Worm (Caenorhabditis elegans) whole organism, L2 larva: ENCODE results near the gene mrps-18B.

ENCODE experiments used
- C34F6.9 ChIP-seq: fragments of 150-350 bp; optimal IDR thresholded peaks from 2 replicates; lab custom pipeline; 2014; ENCODE audit warnings: missing biosample characterization, missing genetic modification characterization
- F13H6.1 ChIP-seq: sonication (generic microtip); optimal IDR thresholded peaks from 2 replicates; lab custom pipeline; 2016; ENCODE audit warnings: missing genetic modification characterization, missing compliant biosample characterization
- R02D3.7 ChIP-seq: fragments of 150-350 bp; optimal IDR thresholded peaks from 2 replicates; lab custom pipeline; 2014; ENCODE audit warnings: missing biosample characterization, missing genetic modification characterization
- Y55F3AM.14 ChIP-seq: fragments of 200-800 bp; sonication (Bioruptor generic); optimal IDR thresholded peaks from 2 replicates; lab custom pipeline; 2018; ENCODE audit warnings: mild to moderate bottlenecking, missing genetic modification characterization, missing compliant biosample characterization
- ZK546.5 ChIP-seq: sonication (generic microtip); optimal IDR thresholded peaks from 2 replicates; lab custom pipeline; 2017; ENCODE audit warnings: missing biosample characterization, missing genetic modification characterization
- alr-1 ChIP-seq: fragments of 150-350 bp; optimal IDR thresholded peaks from 2 replicates; lab custom pipeline; 2014; ENCODE audit warnings: missing biosample characterization, missing genetic modification characterization
- aly-2 ChIP-seq: fragments of 150-350 bp; optimal IDR thresholded peaks from 2 replicates; lab custom pipeline; 2014; ENCODE audit warnings: missing biosample characterization, missing genetic modification characterization
- ama-1 ChIP-seq: fragments of 150-350 bp; optimal IDR thresholded peaks from 2 replicates; lab custom pipeline; 2018; ENCODE audit warnings: inconsistent platforms
- blmp-1 ChIP-seq: sonication (generic microtip); optimal IDR thresholded peaks from 2 replicates; lab custom pipeline; 2017; ENCODE audit warnings: missing genetic modification characterization, mild to moderate bottlenecking, missing compliant biosample characterization, antibody characterized with exemption, moderate library complexity; ENCODE audit not compliant: insufficient read depth
- ceh-16 ChIP-seq: fragments of 150-350 bp; optimal IDR thresholded peaks from 2 replicates; lab custom pipeline; 2014; ENCODE audit warnings: missing biosample characterization, missing genetic modification characterization
- ceh-82 ChIP-seq: fragments of 150-350 bp; optimal IDR thresholded peaks from 2 replicates; lab custom pipeline; 2014; ENCODE audit warnings: missing biosample characterization, missing genetic modification characterization
- crh-2 ChIP-seq: sonication (generic microtip); optimal IDR thresholded peaks from 2 replicates; lab custom pipeline; 2017; ENCODE audit warnings: missing biosample characterization, missing genetic modification characterization
- dmd-4 ChIP-seq: sonication (generic microtip); optimal IDR thresholded peaks from 2 replicates; lab custom pipeline; 2017; ENCODE audit warnings: missing biosample characterization, missing genetic modification characterization
- egl-27 ChIP-seq: sonication (generic microtip); optimal IDR thresholded peaks from 3 replicates; lab custom pipeline; 2017; ENCODE audit warnings: missing biosample characterization, missing genetic modification reagents, missing genetic modification characterization
- elt-1 ChIP-seq: fragments of 150-350 bp; optimal IDR thresholded peaks from 2 replicates; lab custom pipeline; 2014; ENCODE audit warnings: missing biosample characterization, missing genetic modification characterization
- elt-3 ChIP-seq: sonication (generic microtip); optimal IDR thresholded peaks from 2 replicates; lab custom pipeline; 2017; ENCODE audit warnings: missing biosample characterization, missing genetic modification characterization
- fos-1 ChIP-seq: fragments of 150-350 bp; optimal IDR thresholded peaks from 2 replicates; lab custom pipeline; 2014; ENCODE audit warnings: missing biosample characterization, missing genetic modification characterization
- gmeb-1 ChIP-seq: fragments of 150-350 bp; optimal IDR thresholded peaks from 2 replicates; lab custom pipeline; 2014; ENCODE audit warnings: missing biosample characterization, missing genetic modification characterization
- lin-11 ChIP-seq: fragments of 150-350 bp; sonication (generic microtip); optimal IDR thresholded peaks from 2 replicates; lab custom pipeline; 2014; ENCODE audit warnings: missing biosample characterization, missing genetic modification characterization, inconsistent platforms, mixed read lengths
- lin-13 ChIP-seq: fragments of 150-350 bp; optimal IDR thresholded peaks from 2 replicates; lab custom pipeline; 2014; ENCODE audit warnings: missing biosample characterization, missing genetic modification reagents, missing genetic modification characterization
- lin-39 ChIP-seq: fragments of 150-350 bp; optimal IDR thresholded peaks from 2 replicates; lab custom pipeline; 2014; ENCODE audit warnings: missing biosample characterization, missing genetic modification reagents, missing genetic modification characterization
- lsy-2 ChIP-seq, 2 experiments: fragments of 150-350 bp in 1 of 2; sonication (generic microtip) in 1 of 2; optimal IDR thresholded peaks; 2 replicates each; lab custom pipeline; 2014 to 2017; ENCODE audit warnings: missing biosample characterization in 2 of 2, missing genetic modification characterization in 2 of 2
- mab-5 ChIP-seq: fragments of 150-350 bp; optimal IDR thresholded peaks from 2 replicates; lab custom pipeline; 2014; ENCODE audit warnings: missing biosample characterization, missing genetic modification characterization
- mbf-1 ChIP-seq: sonication (generic microtip); optimal IDR thresholded peaks from 2 replicates; lab custom pipeline; 2017; ENCODE audit warnings: missing biosample characterization, missing genetic modification characterization
- mdl-1 ChIP-seq, 2 experiments: fragments of 150-350 bp in 1 of 2; sonication (generic microtip) in 1 of 2; optimal IDR thresholded peaks; 2 replicates each; lab custom pipeline; 2017; ENCODE audit warnings: missing biosample characterization in 2 of 2, missing genetic modification characterization in 2 of 2
- nhr-10 ChIP-seq: sonication (generic microtip); optimal IDR thresholded peaks from 2 replicates; lab custom pipeline; 2017; ENCODE audit warnings: missing biosample characterization, missing genetic modification characterization
- nhr-11 ChIP-seq: fragments of 150-350 bp; optimal IDR thresholded peaks from 2 replicates; lab custom pipeline; 2014; ENCODE audit warnings: missing biosample characterization, missing genetic modification characterization
- nhr-12 ChIP-seq: fragments of 150-350 bp; optimal IDR thresholded peaks from 2 replicates; lab custom pipeline; 2014; ENCODE audit warnings: missing biosample characterization, missing genetic modification characterization
- nhr-129 ChIP-seq: fragments of 150-350 bp; optimal IDR thresholded peaks from 2 replicates; lab custom pipeline; 2014; ENCODE audit warnings: missing biosample characterization, missing genetic modification characterization
- nhr-21 ChIP-seq: fragments of 150-350 bp; optimal IDR thresholded peaks from 2 replicates; lab custom pipeline; 2014; ENCODE audit warnings: missing biosample characterization, missing genetic modification characterization
- nhr-23 ChIP-seq: fragments of 150-350 bp; optimal IDR thresholded peaks from 2 replicates; lab custom pipeline; 2014; ENCODE audit warnings: missing biosample characterization, missing genetic modification reagents, missing genetic modification characterization
- nhr-237 ChIP-seq: fragments of 150-350 bp; optimal IDR thresholded peaks from 2 replicates; lab custom pipeline; 2014; ENCODE audit warnings: missing biosample characterization, missing genetic modification characterization
- nhr-25 ChIP-seq: fragments of 150-350 bp; sonication (generic microtip); optimal IDR thresholded peaks from 3 replicates; lab custom pipeline; 2014; ENCODE audit warnings: missing biosample characterization, missing genetic modification characterization
- nhr-6 ChIP-seq: fragments of 150-350 bp; optimal IDR thresholded peaks from 2 replicates; lab custom pipeline; 2014; ENCODE audit warnings: missing biosample characterization, missing genetic modification characterization
- nhr-77 ChIP-seq: fragments of 150-350 bp; optimal IDR thresholded peaks from 2 replicates; lab custom pipeline; 2014; ENCODE audit warnings: missing biosample characterization, missing genetic modification characterization
- peb-1 ChIP-seq: fragments of 150-350 bp; optimal IDR thresholded peaks from 2 replicates; lab custom pipeline; 2014; ENCODE audit warnings: missing biosample characterization, missing genetic modification characterization
- sem-4 ChIP-seq: fragments of 150-350 bp; optimal IDR thresholded peaks from 2 replicates; lab custom pipeline; 2014; ENCODE audit warnings: missing biosample characterization, missing genetic modification reagents, missing genetic modification characterization
- skn-1 ChIP-seq: sonication (generic microtip); optimal IDR thresholded peaks from 2 replicates; lab custom pipeline; 2017; ENCODE audit warnings: missing biosample characterization, missing genetic modification characterization
- sma-3 ChIP-seq: sonication (generic microtip); optimal IDR thresholded peaks from 2 replicates; lab custom pipeline; 2016; ENCODE audit warnings: missing genetic modification reagents, missing genetic modification characterization, missing compliant biosample characterization
- sma-9 ChIP-seq, 2 experiments: fragments of 150-350 bp in 1 of 2; sonication (generic microtip) in 1 of 2; optimal IDR thresholded peaks; 2 replicates each; lab custom pipeline; 2014 to 2016; ENCODE audit warnings: missing genetic modification characterization in 2 of 2, mild to moderate bottlenecking in 1 of 2, missing biosample characterization in 1 of 2, missing compliant biosample characterization in 1 of 2, missing genetic modification reagents in 1 of 2, moderate library complexity in 1 of 2
- snpc-4 ChIP-seq: fragments of 150-350 bp; optimal IDR thresholded peaks from 2 replicates; lab custom pipeline; 2014; ENCODE audit warnings: missing biosample characterization, missing genetic modification characterization
- unc-39 ChIP-seq: fragments of 150-350 bp; optimal IDR thresholded peaks from 2 replicates; lab custom pipeline; 2014; ENCODE audit warnings: missing biosample characterization, missing genetic modification characterization
- unc-55 ChIP-seq: fragments of 150-350 bp; sonication (generic microtip); optimal IDR thresholded peaks from 3 replicates; lab custom pipeline; 2014; ENCODE audit warnings: missing biosample characterization, missing genetic modification reagents, missing genetic modification characterization
- unc-62 ChIP-seq: fragments of 150-350 bp; optimal IDR thresholded peaks from 2 replicates; lab custom pipeline; 2014; ENCODE audit warnings: missing biosample characterization, missing genetic modification reagents, missing genetic modification characterization
- zag-1 ChIP-seq: fragments of 150-350 bp; optimal IDR thresholded peaks from 2 replicates; lab custom pipeline; 2014; ENCODE audit warnings: missing biosample characterization, missing genetic modification characterization
- ztf-1 ChIP-seq: fragments of 200-800 bp; sonication (Bioruptor generic); conservative IDR thresholded peaks from 2 replicates; pipeline ENCODE4 v1.3.6; 2022; ENCODE audit warnings: missing genetic modification characterization, missing compliant biosample characterization
- ztf-11 ChIP-seq: sonication (generic microtip); optimal IDR thresholded peaks from 2 replicates; lab custom pipeline; 2017; ENCODE audit warnings: missing biosample characterization, missing genetic modification characterization
- ztf-4 ChIP-seq: fragments of 150-350 bp; optimal IDR thresholded peaks from 2 replicates; lab custom pipeline; 2014; ENCODE audit warnings: missing biosample characterization, missing genetic modification characterization

The mrps-18B gene

DNA sequence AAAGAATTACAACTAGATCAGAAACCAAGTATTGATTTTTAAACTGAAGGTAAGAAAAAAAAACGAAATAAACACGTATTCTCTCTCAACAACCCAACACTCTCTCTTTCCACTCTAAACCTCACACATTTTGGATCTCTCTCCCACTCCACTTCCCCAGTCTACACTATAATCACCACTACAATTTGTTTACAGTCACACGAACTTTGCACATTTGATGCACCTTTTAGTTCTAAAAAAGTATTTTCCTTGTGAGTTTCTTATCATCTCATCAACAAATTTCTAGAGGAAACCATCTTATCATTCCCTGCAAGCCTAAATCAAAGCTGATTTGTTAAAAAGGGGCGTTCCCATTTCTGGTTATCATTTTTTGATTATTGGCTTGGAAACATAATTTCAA is 40.9 kb upstream of the mrps-18B start:
- TF ChIP-seq fos-1 (tag; lab: Kevin White, UChicago) (peak; percentile 71), crh-2 (tag; lab: Kevin White, UChicago) (peak; percentile 78), mdl-1 (tag; optimal IDR thresholded peaks at IDR 0.05; lab: Kevin White, UChicago) (no peak), dmd-4 (tag; lab: Kevin White, UChicago) (no peak), lsy-2 (tag; optimal IDR thresholded peaks at IDR 0.05; lab: Kevin White, UChicago) (peak in 1 of 2 experiments; percentile 26), gmeb-1 (tag; lab: Kevin White, UChicago) (peak; percentile 30), C34F6.9 (peak; percentile 33), nhr-25 (tag; lab: Kevin White, UChicago) (no peak), nhr-11 (tag; lab: Kevin White, UChicago) (no peak), lin-11 (tag; lab: Kevin White, UChicago) (no peak), unc-55 (peak; percentile 4), ama-1 (lab: Kevin White, UChicago) (peak; percentile 8), sma-9 (GFP tag; optimal IDR thresholded peaks at IDR 0.05; lab: Kevin White, UChicago) (peak; percentile 68), sma-9 (tag; optimal IDR thresholded peaks at IDR 0.05; lab: Kevin White, UChicago) (no peak), F13H6.1 (tag; lab: Kevin White, UChicago) (peak; percentile 56), egl-27 (tag; lab: Kevin White, UChicago) (peak; percentile 13), mab-5 (tag; lab: Kevin White, UChicago) (no peak), ZK546.5 (tag; lab: Kevin White, UChicago) (no peak), ztf-4 (tag; lab: Kevin White, UChicago) (no peak), lin-13 (GFP tag; lab: Kevin White, UChicago) (no peak), nhr-129 (peak; percentile 63)
- TF ChIP-seq, all 48 proteins: peak for 11

DNA sequence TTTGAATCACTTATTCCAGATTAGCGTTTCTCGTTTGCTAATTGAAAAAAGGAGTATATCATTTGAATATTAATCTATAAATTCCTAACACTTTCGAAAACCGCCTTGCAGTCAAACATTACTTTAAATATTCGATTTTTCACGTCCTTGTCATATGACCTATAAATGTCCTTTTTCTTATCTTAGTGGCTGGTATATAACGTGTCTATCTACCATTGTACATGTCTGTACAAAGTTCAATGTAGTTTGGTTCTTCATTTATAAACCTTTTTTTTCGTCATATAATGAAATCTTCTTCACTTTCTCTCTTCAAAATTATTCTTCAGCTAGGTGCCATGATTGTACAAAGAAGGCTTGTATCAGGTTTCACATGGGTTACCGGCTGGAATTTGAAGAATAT is 39.9 kb upstream of the mrps-18B start, which contains the start of gene gbh-2:
gbh-2 (plus strand) TSS at position 277 of the 400 bp plus-strand sequence.
- TF ChIP-seq ztf-11 (tag; lab: Kevin White, UChicago): no peak
- TF ChIP-seq fos-1 (tag; lab: Kevin White, UChicago): peak; percentile 73
- no peak for TF ChIP-seq ztf-4 (tag; lab: Kevin White, UChicago)
- TF ChIP-seq zag-1 (tag; lab: Kevin White, UChicago): no peak
- TF ChIP-seq mdl-1 (tag; optimal IDR thresholded peaks at IDR 0.05; lab: Kevin White, UChicago): no peak
- TF ChIP-seq ceh-82: no peak
- TF ChIP-seq sma-3: peak; percentile 64
- no peak for TF ChIP-seq elt-3 (tag; lab: Kevin White, UChicago)
- TF ChIP-seq snpc-4 (tag; lab: Kevin White, UChicago): no peak
- TF ChIP-seq F13H6.1 (tag; lab: Kevin White, UChicago): peak; percentile 19
- peak; percentile 80 for TF ChIP-seq nhr-21 (tag; lab: Kevin White, UChicago)
- TF ChIP-seq unc-55: no peak
- TF ChIP-seq ceh-16 (tag; lab: Kevin White, UChicago): no peak
- no peak for TF ChIP-seq mab-5 (tag; lab: Kevin White, UChicago)
- no peak for TF ChIP-seq ztf-1 (GFP tag; lab: Robert Waterston, UW)
- no peak for TF ChIP-seq Y55F3AM.14
- TF ChIP-seq egl-27 (tag; lab: Kevin White, UChicago): no peak
- no peak for TF ChIP-seq sem-4
- TF ChIP-seq elt-1: no peak
- TF ChIP-seq lin-39: no peak
- no peak for TF ChIP-seq unc-62 (GFP tag; lab: Kevin White, UChicago)
- no peak for TF ChIP-seq mbf-1 (tag; lab: Kevin White, UChicago)
- TF ChIP-seq nhr-12 (tag; lab: Kevin White, UChicago): no peak
- no peak for TF ChIP-seq lin-11 (tag; lab: Kevin White, UChicago)
- no peak for TF ChIP-seq ZK546.5 (tag; lab: Kevin White, UChicago)
- TF ChIP-seq dmd-4 (tag; lab: Kevin White, UChicago): no peak
- no peak for TF ChIP-seq lin-13 (GFP tag; lab: Kevin White, UChicago)
- no peak for TF ChIP-seq nhr-23 (tag; lab: Kevin White, UChicago)
- TF ChIP-seq C34F6.9: no peak
- no peak for TF ChIP-seq aly-2
- peak; percentile 86 for TF ChIP-seq crh-2 (tag; lab: Kevin White, UChicago)
- no peak for TF ChIP-seq nhr-237 (tag; lab: Kevin White, UChicago)
- TF ChIP-seq sma-9 (GFP tag; optimal IDR thresholded peaks at IDR 0.05; lab: Kevin White, UChicago): peak; percentile 89
- no peak for TF ChIP-seq sma-9 (tag; optimal IDR thresholded peaks at IDR 0.05; lab: Kevin White, UChicago)
- peak; percentile 48 for TF ChIP-seq gmeb-1 (tag; lab: Kevin White, UChicago)
- no peak for TF ChIP-seq unc-39 (tag; lab: Kevin White, UChicago)
- no peak for TF ChIP-seq nhr-11 (tag; lab: Kevin White, UChicago)
- peak; percentile 92 for TF ChIP-seq nhr-25 (tag; lab: Kevin White, UChicago)
- no peak for TF ChIP-seq peb-1 (tag; lab: Kevin White, UChicago)
- no peak for TF ChIP-seq R02D3.7 (tag; lab: Kevin White, UChicago)
- no peak for TF ChIP-seq nhr-10 (tag; lab: Kevin White, UChicago)
- peak; percentile 57 for TF ChIP-seq blmp-1
- TF ChIP-seq skn-1 (tag; lab: Kevin White, UChicago): no peak
- no peak for TF ChIP-seq nhr-77
- peak; percentile 24 for TF ChIP-seq nhr-6 (tag; lab: Kevin White, UChicago)
- TF ChIP-seq lsy-2 (tag; optimal IDR thresholded peaks at IDR 0.05; lab: Kevin White, UChicago): peak in 1 of 2 experiments; percentile 3
- peak; percentile 93 for TF ChIP-seq nhr-129
- no peak for TF ChIP-seq alr-1 (tag; lab: Kevin White, UChicago)
- no peak for TF ChIP-seq ama-1 (lab: Kevin White, UChicago)
